Fruit fly (Drosophila melanogaster): ENCODE results near the gene Akap200.

Gene Akap200

dm6 chr2L:8433512-8433911 lies 18.0 kb downstream of the Akap200 start, which contains the start of gene grk:
Gene grk, minus strand, starts transcription at chr2L:8433598.
- TF ChIP-seq Eip75B (GFP tag; optimal IDR thresholded peaks at IDR 0.05), result no peak
- TF ChIP-seq svp (GFP tag), result no peak
- TF ChIP-seq Blimp-1 (GFP tag; optimal IDR thresholded peaks at IDR 0.05), result no peak
- no peak for TF ChIP-seq vri (GFP tag; optimal IDR thresholded peaks at IDR 0.05)
- TF ChIP-seq Hr4 (GFP tag; optimal IDR thresholded peaks at IDR 0.05), result no peak
- TF ChIP-seq achi (GFP tag; optimal IDR thresholded peaks at IDR 0.05), result no peak
- no peak for TF ChIP-seq CG3032 (tag; optimal IDR thresholded peaks at IDR 0.05)
- TF ChIP-seq Hr39 (GFP tag; optimal IDR thresholded peaks at IDR 0.05), result no peak
- TF ChIP-seq Eip78C (GFP tag), result no peak
- TF ChIP-seq Hr38 (GFP tag; optimal IDR thresholded peaks at IDR 0.05), result no peak
- no peak for TF ChIP-seq CG9139 (GFP tag; optimal IDR thresholded peaks at IDR 0.05)
- no peak for TF ChIP-seq CG16779 (tag; optimal IDR thresholded peaks at IDR 0.05)
- TF ChIP-seq CG1621 (tag; optimal IDR thresholded peaks at IDR 0.05), result no peak
- no peak for TF ChIP-seq Smox (GFP tag; optimal IDR thresholded peaks at IDR 0.05)
- no peak for TF ChIP-seq Sox14 (GFP tag; optimal IDR thresholded peaks at IDR 0.05)
- TF ChIP-seq CG6854 (GFP tag; optimal IDR thresholded peaks at IDR 0.05), result no peak
- TF ChIP-seq fd85E (GFP tag; optimal IDR thresholded peaks at IDR 0.05), result no peak
- no peak for TF ChIP-seq CG10631 (GFP tag; optimal IDR thresholded peaks at IDR 0.05)
- TF ChIP-seq CG10669 (GFP tag; optimal IDR thresholded peaks at IDR 0.05), result no peak
- TF ChIP-seq CG11902 (GFP tag; optimal IDR thresholded peaks at IDR 0.05), result no peak

- TF ChIP-seq CG6163 (GFP tag; IDR thresholded peaks at IDR 0.05) (0 out of 3 replicates have a peak, but pooled peaks have one; percentile 27), Hr38 (GFP tag; optimal IDR thresholded peaks at IDR 0.05) (no peak), CG6808 (GFP tag; optimal IDR thresholded peaks at IDR 0.05) (no peak), fkh (GFP tag; optimal IDR thresholded peaks at IDR 0.05) (peak; percentile 88), esn (GFP tag; optimal IDR thresholded peaks at IDR 0.05) (peak; percentile 25)
Measured at dm6 chr2L:8437176-8437575, 21.7 kb downstream of the Akap200 start, which contains the start of the genes D12 and Chrac-14. Gene D12, minus strand, starts transcription at chr2L:8437365. Gene Chrac-14, plus strand, starts transcription at chr2L:8437405.

dm6 chr2L:8438052-8438451 lies 22.6 kb downstream of the Akap200 start, which contains the start of gene mus201:
Gene mus201, plus strand, starts transcription at chr2L:8438169.
- TF ChIP-seq Ets21C (GFP tag; optimal IDR thresholded peaks at IDR 0.05), result no peak
- no peak for TF ChIP-seq Met (GFP tag; optimal IDR thresholded peaks at IDR 0.05)
- no peak for TF ChIP-seq Hr38 (GFP tag; optimal IDR thresholded peaks at IDR 0.05)
- no peak for TF ChIP-seq salr (GFP tag; optimal IDR thresholded peaks at IDR 0.05)
- no peak for TF ChIP-seq CG34406 (GFP tag; optimal IDR thresholded peaks at IDR 0.05)
- no peak for TF ChIP-seq net (GFP tag; optimal IDR thresholded peaks at IDR 0.05)
- TF ChIP-seq CG3032 (tag; optimal IDR thresholded peaks at IDR 0.05), result no peak
- TF ChIP-seq fd85E (GFP tag; optimal IDR thresholded peaks at IDR 0.05), result no peak
- no peak for TF ChIP-seq Eip78C (GFP tag)
- no peak for TF ChIP-seq Sox102F (GFP tag; optimal IDR thresholded peaks at IDR 0.05)

dm6 chr2L:8442147-8442546 lies 26.7 kb downstream of the Akap200 start, which contains the start of gene CG31897:
Gene CG31897, plus strand, starts transcription at chr2L:8442447.
- TF ChIP-seq Ets96B (tag; optimal IDR thresholded peaks at IDR 0.05) (no peak), Eip93F (GFP tag; optimal IDR thresholded peaks at IDR 0.05) (no peak), eg (GFP tag; IDR thresholded peaks at IDR 0.05) (no peak), CG7368 (GFP tag; optimal IDR thresholded peaks at IDR 0.05) (no peak)

DNA sequence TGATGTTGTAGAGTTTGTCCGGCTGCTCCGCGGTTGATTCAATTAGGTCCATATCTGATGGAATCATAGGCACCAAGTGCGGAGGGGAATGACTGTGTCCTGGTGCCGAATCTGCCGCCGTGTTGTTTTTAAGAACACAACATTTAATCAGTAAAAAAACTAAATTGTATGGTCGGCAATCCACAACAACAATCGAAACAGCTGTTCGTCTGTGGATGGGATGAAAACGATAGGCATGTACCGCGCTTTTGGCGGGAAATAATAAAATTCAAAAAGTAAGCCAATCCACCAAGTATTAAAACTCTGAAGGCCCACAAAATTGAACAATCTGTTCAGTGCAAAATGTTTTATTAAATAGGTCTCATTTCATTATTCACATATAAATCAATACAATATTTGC lies 33.9 kb downstream of the Akap200 start, which contains the start of gene Aasdh:
Gene Aasdh, minus strand, starts transcription at position 219 of the 400 bp plus-strand sequence.
- no peak for TF ChIP-seq CG6854 (GFP tag; optimal IDR thresholded peaks at IDR 0.05)
- TF ChIP-seq CG6163 (GFP tag; IDR thresholded peaks at IDR 0.05), result no peak
- TF ChIP-seq achi (GFP tag; optimal IDR thresholded peaks at IDR 0.05), result no peak
- TF ChIP-seq CG11762 (GFP tag; optimal IDR thresholded peaks at IDR 0.05; ENCODE audit: insufficient read depth), result no peak

Measured in whole organism, prepupa.